Fruit fly (Drosophila melanogaster): ENCODE results near the gene CG15528.

The CG15528 gene

dm6 chr3R:30083215-30083614 is 31.3 kb upstream of the CG15528 start:
- TF ChIP-seq ovo (GFP tag; optimal IDR thresholded peaks at IDR 0.05) (no peak), pad (GFP tag; optimal IDR thresholded peaks at IDR 0.05) (no peak), bab1 (GFP tag; optimal IDR thresholded peaks at IDR 0.05) (no peak), Mnt (GFP tag; optimal IDR thresholded peaks at IDR 0.05) (no peak), CG7101 (tag; optimal IDR thresholded peaks at IDR 0.05) (no peak), CG14711 (tag; optimal IDR thresholded peaks at IDR 0.05) (peak; percentile 12), cic (GFP tag; optimal IDR thresholded peaks at IDR 0.05) (no peak), CG12768 (GFP tag; optimal IDR thresholded peaks at IDR 0.05) (no peak), tj (GFP tag; optimal IDR thresholded peaks at IDR 0.05) (no peak), cnc (optimal IDR thresholded peaks at IDR 0.05) (no peak), CG33017 (tag; optimal IDR thresholded peaks at IDR 0.05) (no peak), CG1620 (GFP tag; optimal IDR thresholded peaks at IDR 0.05) (no peak), Crg-1 (GFP tag; optimal IDR thresholded peaks at IDR 0.05) (no peak), CG5204 (GFP tag; optimal IDR thresholded peaks at IDR 0.05) (peak; percentile 20), Clk (GFP tag; optimal IDR thresholded peaks at IDR 0.05) (no peak), Hr96 (GFP tag; optimal IDR thresholded peaks at IDR 0.05) (no peak), CG11617 (GFP tag; optimal IDR thresholded peaks at IDR 0.05) (no peak), CG7045 (GFP tag; optimal IDR thresholded peaks at IDR 0.05) (peak; percentile 3), kay (GFP tag; ENCODE audit: borderline replicate concordance) (no peak), toe (GFP tag; optimal IDR thresholded peaks at IDR 0.05) (no peak)

dm6 chr3R:30076088-30076487 is 24.2 kb upstream of the CG15528 start:
- TF ChIP-seq toe (GFP tag; optimal IDR thresholded peaks at IDR 0.05): no peak
- no peak for TF ChIP-seq CG11617 (GFP tag; optimal IDR thresholded peaks at IDR 0.05)
- no peak for TF ChIP-seq CG14711 (tag; optimal IDR thresholded peaks at IDR 0.05)
- TF ChIP-seq cic (GFP tag; optimal IDR thresholded peaks at IDR 0.05): no peak
- TF ChIP-seq bab1 (GFP tag; optimal IDR thresholded peaks at IDR 0.05): no peak
- TF ChIP-seq CG7101 (tag; optimal IDR thresholded peaks at IDR 0.05): no peak
- TF ChIP-seq CG12768 (GFP tag; optimal IDR thresholded peaks at IDR 0.05): no peak
- no peak for TF ChIP-seq pad (GFP tag; optimal IDR thresholded peaks at IDR 0.05)
- TF ChIP-seq kay (GFP tag; ENCODE audit: borderline replicate concordance): no peak
- no peak for TF ChIP-seq CG7045 (GFP tag; optimal IDR thresholded peaks at IDR 0.05)
- TF ChIP-seq CG1620 (GFP tag; optimal IDR thresholded peaks at IDR 0.05): no peak
- no peak for TF ChIP-seq cnc (optimal IDR thresholded peaks at IDR 0.05)
- TF ChIP-seq Clk (GFP tag; optimal IDR thresholded peaks at IDR 0.05): no peak
- no peak for TF ChIP-seq ovo (GFP tag; optimal IDR thresholded peaks at IDR 0.05)
- TF ChIP-seq Hr96 (GFP tag; optimal IDR thresholded peaks at IDR 0.05): no peak
- TF ChIP-seq CG5204 (GFP tag; optimal IDR thresholded peaks at IDR 0.05): no peak

- no peak for TF ChIP-seq cic (GFP tag; optimal IDR thresholded peaks at IDR 0.05)
- no peak for TF ChIP-seq tj (GFP tag; optimal IDR thresholded peaks at IDR 0.05)
- TF ChIP-seq CG7045 (GFP tag; optimal IDR thresholded peaks at IDR 0.05): no peak
- no peak for TF ChIP-seq Crg-1 (GFP tag; optimal IDR thresholded peaks at IDR 0.05)
- TF ChIP-seq ovo (GFP tag; optimal IDR thresholded peaks at IDR 0.05): no peak
- no peak for TF ChIP-seq kay (GFP tag; ENCODE audit: borderline replicate concordance)
These were observed 19.9 kb upstream of the CG15528 start for dm6 chr3R:30071827-30072226.

dm6 chr3R:30070198-30070597 is 18.3 kb upstream of the CG15528 start:
- no peak for TF ChIP-seq CG7101 (tag; optimal IDR thresholded peaks at IDR 0.05)
- no peak for TF ChIP-seq Crg-1 (GFP tag; optimal IDR thresholded peaks at IDR 0.05)
- no peak for TF ChIP-seq CG11617 (GFP tag; optimal IDR thresholded peaks at IDR 0.05)

- TF ChIP-seq kay (GFP tag; ENCODE audit: borderline replicate concordance): no peak
- no peak for TF ChIP-seq CG7101 (tag; optimal IDR thresholded peaks at IDR 0.05)
- TF ChIP-seq Crg-1 (GFP tag; optimal IDR thresholded peaks at IDR 0.05): no peak
- no peak for TF ChIP-seq CG7045 (GFP tag; optimal IDR thresholded peaks at IDR 0.05)
- no peak for TF ChIP-seq CG33017 (tag; optimal IDR thresholded peaks at IDR 0.05)
- TF ChIP-seq Clk (GFP tag; optimal IDR thresholded peaks at IDR 0.05): no peak
- TF ChIP-seq pad (GFP tag; optimal IDR thresholded peaks at IDR 0.05): no peak
- no peak for TF ChIP-seq toe (GFP tag; optimal IDR thresholded peaks at IDR 0.05)
- no peak for TF ChIP-seq cic (GFP tag; optimal IDR thresholded peaks at IDR 0.05)
- TF ChIP-seq CG11617 (GFP tag; optimal IDR thresholded peaks at IDR 0.05): no peak
- no peak for TF ChIP-seq bab1 (GFP tag; optimal IDR thresholded peaks at IDR 0.05)
- no peak for TF ChIP-seq CG12768 (GFP tag; optimal IDR thresholded peaks at IDR 0.05)
- no peak for TF ChIP-seq CG5204 (GFP tag; optimal IDR thresholded peaks at IDR 0.05)
These were observed 14.1 kb upstream of the CG15528 start for dm6 chr3R:30066004-30066403.

- TF ChIP-seq CG5204 (GFP tag; optimal IDR thresholded peaks at IDR 0.05): no peak
- no peak for TF ChIP-seq CG7101 (tag; optimal IDR thresholded peaks at IDR 0.05)
- TF ChIP-seq kay (GFP tag; ENCODE audit: borderline replicate concordance): no peak
These were observed 11.8 kb upstream of the CG15528 start for dm6 chr3R:30063704-30064103.

- TF ChIP-seq CG1620 (GFP tag; optimal IDR thresholded peaks at IDR 0.05) (no peak), CG7045 (GFP tag; optimal IDR thresholded peaks at IDR 0.05) (no peak), cic (GFP tag; optimal IDR thresholded peaks at IDR 0.05) (no peak), pad (GFP tag; optimal IDR thresholded peaks at IDR 0.05) (no peak), Hr96 (GFP tag; optimal IDR thresholded peaks at IDR 0.05) (no peak), CG7101 (tag; optimal IDR thresholded peaks at IDR 0.05) (no peak), Crg-1 (GFP tag; optimal IDR thresholded peaks at IDR 0.05) (no peak), CG14711 (tag; optimal IDR thresholded peaks at IDR 0.05) (no peak), toe (GFP tag; optimal IDR thresholded peaks at IDR 0.05) (no peak), Mnt (GFP tag; optimal IDR thresholded peaks at IDR 0.05) (no peak), CG12768 (GFP tag; optimal IDR thresholded peaks at IDR 0.05) (no peak), Clk (GFP tag; optimal IDR thresholded peaks at IDR 0.05) (no peak), bab1 (GFP tag; optimal IDR thresholded peaks at IDR 0.05) (no peak), tj (GFP tag; optimal IDR thresholded peaks at IDR 0.05) (no peak), cnc (optimal IDR thresholded peaks at IDR 0.05) (no peak), ovo (GFP tag; optimal IDR thresholded peaks at IDR 0.05) (no peak), CG11617 (GFP tag; optimal IDR thresholded peaks at IDR 0.05) (no peak), kay (GFP tag; ENCODE audit: borderline replicate concordance) (no peak), CG33017 (tag; optimal IDR thresholded peaks at IDR 0.05) (no peak)
These were observed 10.6 kb upstream of the CG15528 start for dm6 chr3R:30062543-30062942.
